Worm (Caenorhabditis elegans) whole organism, midembryonic: ENCODE data around the gene C54D10.13.
A peak's percentile ranks its signal among the peaks of the same experiment; 100 is the strongest.

Experiments
- T22C8.4 ChIP-seq: fragments of 200-800 bp; sonication (Bioruptor generic); IDR thresholded peaks from 2 replicates; pipeline ENCODE4 v1.3.6; 2022; ENCODE audit warnings: missing genetic modification characterization, missing compliant biosample characterization
- cog-1 ChIP-seq: sonication (generic microtip); optimal IDR thresholded peaks from 2 replicates; lab custom pipeline; 2016; ENCODE audit warnings: missing genetic modification characterization, missing compliant biosample characterization
- flt-1 ChIP-seq: fragments of 200-800 bp; sonication (Bioruptor generic); IDR thresholded peaks from 2 replicates; pipeline ENCODE4 v1.3.6; 2022; ENCODE audit warnings: missing genetic modification characterization, missing compliant biosample characterization
- klf-2 ChIP-seq: fragments of 200-800 bp; sonication (Bioruptor generic); conservative IDR thresholded peaks from 2 replicates; pipeline ENCODE4 v1.3.6; 2022; ENCODE audit warnings: missing genetic modification reagents, missing genetic modification characterization, missing compliant biosample characterization
- med-1 ChIP-seq: sonication (generic microtip); optimal IDR thresholded peaks from 2 replicates; lab custom pipeline; 2017; ENCODE audit warnings: missing genetic modification characterization, mild to moderate bottlenecking, missing compliant biosample characterization, antibody characterized with exemption, missing genetic modification reagents; ENCODE audit not compliant: insufficient read depth
- ref-1 ChIP-seq: fragments of 200-800 bp; sonication (Bioruptor generic); conservative IDR thresholded peaks from 2 replicates; pipeline ENCODE4 v1.3.6; 2022; ENCODE audit warnings: missing genetic modification reagents, missing genetic modification characterization, missing compliant biosample characterization
- tab-1 ChIP-seq: fragments of 200-800 bp; sonication (Bioruptor generic); IDR thresholded peaks from 2 replicates; pipeline ENCODE4 v1.3.6; 2022; ENCODE audit warnings: missing genetic modification characterization, missing compliant biosample characterization
- ztf-23 ChIP-seq: fragments of 200-800 bp; sonication (Bioruptor generic); IDR thresholded peaks from 2 replicates; pipeline ENCODE4 v1.3.6; 2022; ENCODE audit warnings: missing genetic modification reagents, missing genetic modification characterization, missing compliant biosample characterization
- ztf-29 ChIP-seq: fragments of 200-800 bp; sonication (Bioruptor generic); IDR thresholded peaks from 2 replicates; pipeline ENCODE4 v1.3.6; 2022; ENCODE audit warnings: missing genetic modification reagents, missing genetic modification characterization, missing compliant biosample characterization

Gene C54D10.13

DNA sequence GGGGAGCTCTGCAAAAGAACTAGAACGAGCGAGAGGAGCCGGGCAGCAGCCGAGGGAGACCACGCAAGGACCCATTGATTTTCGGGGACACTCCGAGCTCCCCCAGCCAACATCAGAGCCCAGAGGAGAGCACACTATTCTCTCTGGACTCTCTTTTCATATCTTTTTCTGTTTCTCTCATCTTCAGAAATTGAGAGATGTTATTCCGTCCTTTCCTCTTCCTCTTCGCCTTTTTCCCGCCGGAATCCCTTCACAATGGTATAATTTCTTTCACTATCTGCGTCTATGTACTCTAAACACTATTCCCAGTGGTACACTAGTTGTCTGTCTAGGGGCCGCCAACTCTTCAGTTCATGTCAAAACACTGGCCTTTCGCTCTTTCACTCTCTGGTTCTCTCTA, 33.3 kb upstream of the C54D10.13 start:
- TF ChIP-seq tab-1 (GFP tag; lab: Robert Waterston, UW) (no peak), cog-1 (tag; lab: Kevin White, UChicago) (peak; percentile 87), ref-1 (GFP tag; lab: Robert Waterston, UW) (no peak), T22C8.4 (GFP tag; lab: Robert Waterston, UW) (0 out of 2 replicates have a peak, but pooled peaks have one; percentile 23), klf-2 (GFP tag; lab: Robert Waterston, UW) (no peak), med-1 (GFP tag; lab: Kevin White, UChicago) (no peak), ztf-29 (GFP tag; lab: Robert Waterston, UW) (no peak), flt-1 (GFP tag; lab: Robert Waterston, UW) (no peak)

DNA sequence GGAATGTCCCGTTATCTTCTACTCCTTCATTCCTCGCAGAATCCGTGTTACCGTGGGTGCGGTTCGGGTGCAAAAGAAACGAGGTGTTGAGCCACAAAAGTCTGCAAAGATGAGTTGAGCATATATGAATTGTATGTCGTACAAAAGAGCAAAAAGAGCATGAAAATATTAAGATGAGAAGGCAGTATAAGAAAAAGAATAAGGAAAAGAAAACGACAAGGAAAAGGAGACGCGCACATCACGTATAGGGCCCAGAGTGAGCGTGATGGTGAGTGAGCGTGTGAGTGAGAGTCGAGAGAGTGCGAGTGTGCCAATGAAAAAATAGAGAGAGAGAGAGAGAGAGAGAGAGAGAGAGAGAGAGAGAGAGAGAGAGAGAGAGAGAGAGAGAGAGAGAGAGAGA, 30.8 kb upstream of the C54D10.13 start, which contains the start of gene egl-10:
egl-10 (minus strand) TSS at position 101 of the 400 bp plus-strand sequence.
- no peak for TF ChIP-seq flt-1 (GFP tag; lab: Robert Waterston, UW)
- no peak for TF ChIP-seq cog-1 (tag; lab: Kevin White, UChicago)
- TF ChIP-seq klf-2 (GFP tag; lab: Robert Waterston, UW) = no peak
- TF ChIP-seq med-1 (GFP tag; lab: Kevin White, UChicago) = no peak
- TF ChIP-seq ztf-23 (GFP tag; lab: Robert Waterston, UW) = no peak
- no peak for TF ChIP-seq ref-1 (GFP tag; lab: Robert Waterston, UW)
- TF ChIP-seq ztf-29 (GFP tag; lab: Robert Waterston, UW) = no peak

DNA sequence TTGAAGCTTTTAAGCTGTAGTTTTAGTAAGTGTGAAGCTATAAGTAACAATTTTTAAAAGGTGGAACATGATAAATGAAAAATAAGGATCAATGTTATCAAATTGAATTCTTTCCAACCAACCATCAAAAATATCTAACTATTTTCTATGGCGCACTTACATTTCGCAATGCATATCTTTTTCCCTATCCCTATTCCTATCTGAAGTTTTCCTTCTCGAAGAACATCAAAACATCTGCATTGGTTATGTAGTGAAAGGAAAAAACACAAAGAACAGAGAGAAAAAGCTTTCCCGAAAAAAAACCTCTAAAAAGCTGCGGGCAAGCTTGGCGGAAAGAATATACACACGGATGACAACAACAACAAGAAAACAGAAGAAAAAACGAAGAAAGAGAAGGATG, 28.5 kb upstream of the C54D10.13 start:
- TF ChIP-seq ztf-23 (GFP tag; lab: Robert Waterston, UW) (no peak), tab-1 (GFP tag; lab: Robert Waterston, UW) (no peak), klf-2 (GFP tag; lab: Robert Waterston, UW) (no peak), ref-1 (GFP tag; lab: Robert Waterston, UW) (no peak), T22C8.4 (GFP tag; lab: Robert Waterston, UW) (no peak), flt-1 (GFP tag; lab: Robert Waterston, UW) (no peak), ztf-29 (GFP tag; lab: Robert Waterston, UW) (no peak), cog-1 (tag; lab: Kevin White, UChicago) (no peak), med-1 (GFP tag; lab: Kevin White, UChicago) (no peak)

DNA sequence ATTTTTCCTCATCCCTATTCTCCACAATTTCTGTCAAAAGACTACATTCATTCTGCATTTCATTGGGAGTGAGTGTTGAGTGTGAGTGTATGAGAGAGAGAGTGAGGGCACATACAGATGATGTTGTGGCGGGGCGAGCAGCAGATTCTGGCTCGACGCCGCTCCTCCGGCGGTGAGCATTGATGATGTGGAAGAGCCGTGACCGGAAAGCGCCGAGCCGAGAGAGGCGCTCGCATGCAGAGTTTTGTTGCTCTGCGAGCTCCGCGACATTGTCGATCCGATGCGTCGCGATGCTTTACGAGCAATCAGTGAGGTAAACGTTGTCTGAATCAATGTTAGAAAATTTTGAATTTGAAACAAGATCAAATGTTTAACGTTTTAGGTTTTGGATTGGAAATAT, 23.6 kb upstream of the C54D10.13 start:
- TF ChIP-seq klf-2 (GFP tag; lab: Robert Waterston, UW) (no peak), flt-1 (GFP tag; lab: Robert Waterston, UW) (no peak), med-1 (GFP tag; lab: Kevin White, UChicago) (no peak), tab-1 (GFP tag; lab: Robert Waterston, UW) (no peak), ztf-29 (GFP tag; lab: Robert Waterston, UW) (no peak), T22C8.4 (GFP tag; lab: Robert Waterston, UW) (no peak), cog-1 (tag; lab: Kevin White, UChicago) (no peak), ztf-23 (GFP tag; lab: Robert Waterston, UW) (no peak), ref-1 (GFP tag; lab: Robert Waterston, UW) (no peak)

DNA sequence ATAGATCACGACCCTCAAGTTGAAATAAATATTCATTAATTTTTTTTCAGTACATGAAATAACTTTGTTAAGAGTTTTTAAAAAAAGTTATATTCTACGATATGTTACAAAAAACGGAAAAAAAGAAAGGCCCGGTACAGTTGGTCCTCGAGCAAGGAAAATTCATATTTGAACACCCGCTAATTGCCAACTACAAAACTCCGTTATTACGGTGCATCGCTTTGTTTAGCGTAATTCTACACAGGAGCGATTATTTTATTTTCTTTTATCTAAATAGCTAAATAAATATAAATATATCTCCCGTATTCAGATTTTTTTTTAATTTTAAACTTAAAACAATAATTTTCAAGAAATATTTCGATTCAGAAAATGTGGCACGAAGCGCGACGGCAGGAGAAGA, 18.4 kb upstream of the C54D10.13 start, which contains the start of gene F28C1.1:
F28C1.1 (plus strand) TSS at position 365 of the 400 bp plus-strand sequence.
- no peak for TF ChIP-seq tab-1 (GFP tag; lab: Robert Waterston, UW)
- no peak for TF ChIP-seq flt-1 (GFP tag; lab: Robert Waterston, UW)
- no peak for TF ChIP-seq klf-2 (GFP tag; lab: Robert Waterston, UW)
- no peak for TF ChIP-seq ref-1 (GFP tag; lab: Robert Waterston, UW)
- TF ChIP-seq cog-1 (tag; lab: Kevin White, UChicago) = no peak
- no peak for TF ChIP-seq T22C8.4 (GFP tag; lab: Robert Waterston, UW)
- TF ChIP-seq ztf-29 (GFP tag; lab: Robert Waterston, UW) = no peak
- no peak for TF ChIP-seq ztf-23 (GFP tag; lab: Robert Waterston, UW)
- TF ChIP-seq med-1 (GFP tag; lab: Kevin White, UChicago) = no peak

DNA sequence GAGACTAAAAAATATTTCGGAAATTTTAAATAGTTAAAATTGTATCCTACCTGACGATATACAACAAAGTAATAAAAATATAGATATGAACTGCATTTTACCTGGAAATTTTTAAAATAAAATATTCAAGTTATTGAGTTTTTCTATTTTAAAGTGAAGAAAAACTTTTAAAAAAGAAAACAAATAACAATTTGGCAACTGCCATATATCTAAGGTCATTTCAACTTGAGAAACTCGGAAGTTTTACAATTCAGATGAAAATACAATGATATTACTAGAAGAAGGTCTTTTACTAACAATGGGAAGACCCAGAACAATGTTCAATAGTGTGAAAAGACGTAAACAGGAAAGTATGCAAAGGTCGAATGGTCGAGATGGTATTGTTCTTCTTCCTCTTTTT, 17.8 kb upstream of the C54D10.13 start, which contains the start of gene C54D10.10:
C54D10.10 (minus strand) TSS at position 101 of the 400 bp plus-strand sequence.
- no peak for TF ChIP-seq klf-2 (GFP tag; lab: Robert Waterston, UW)
- no peak for TF ChIP-seq cog-1 (tag; lab: Kevin White, UChicago)
- no peak for TF ChIP-seq med-1 (GFP tag; lab: Kevin White, UChicago)
- TF ChIP-seq ztf-23 (GFP tag; lab: Robert Waterston, UW) = no peak
- no peak for TF ChIP-seq tab-1 (GFP tag; lab: Robert Waterston, UW)
- TF ChIP-seq ref-1 (GFP tag; lab: Robert Waterston, UW) = no peak
- no peak for TF ChIP-seq T22C8.4 (GFP tag; lab: Robert Waterston, UW)
- no peak for TF ChIP-seq flt-1 (GFP tag; lab: Robert Waterston, UW)
- TF ChIP-seq ztf-29 (GFP tag; lab: Robert Waterston, UW) = no peak

DNA sequence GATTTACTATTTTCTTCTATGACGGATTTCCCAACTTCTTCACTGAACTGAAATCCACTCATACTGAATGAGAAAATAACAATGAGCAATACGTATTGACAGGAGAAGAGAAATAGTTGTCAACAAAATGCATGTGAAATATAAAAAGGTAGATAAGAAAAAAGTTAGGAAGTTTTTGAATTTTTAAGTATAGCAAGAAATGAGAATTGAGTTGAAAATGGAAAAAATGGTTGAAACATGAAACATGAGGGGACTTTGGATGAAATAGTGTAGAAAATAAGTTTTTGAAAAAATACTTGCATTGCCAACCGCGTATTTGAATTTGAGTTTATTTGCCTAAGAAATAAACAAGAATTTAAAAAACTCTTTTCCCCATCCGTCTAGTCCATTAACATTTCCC, 14.8 kb upstream of the C54D10.13 start, which contains the start of the genes pals-38 and C54D10.9:
pals-38 (minus strand) TSS at position 101 of the 400 bp plus-strand sequence.
C54D10.9 (plus strand) TSS at position 259 of the 400 bp plus-strand sequence.
- TF ChIP-seq cog-1 (tag; lab: Kevin White, UChicago) = no peak
- TF ChIP-seq T22C8.4 (GFP tag; lab: Robert Waterston, UW) = no peak
- TF ChIP-seq med-1 (GFP tag; lab: Kevin White, UChicago) = no peak
- TF ChIP-seq ztf-29 (GFP tag; lab: Robert Waterston, UW) = no peak
- no peak for TF ChIP-seq ztf-23 (GFP tag; lab: Robert Waterston, UW)
- no peak for TF ChIP-seq flt-1 (GFP tag; lab: Robert Waterston, UW)
- TF ChIP-seq ref-1 (GFP tag; lab: Robert Waterston, UW) = no peak
- TF ChIP-seq tab-1 (GFP tag; lab: Robert Waterston, UW) = no peak
- no peak for TF ChIP-seq klf-2 (GFP tag; lab: Robert Waterston, UW)

DNA sequence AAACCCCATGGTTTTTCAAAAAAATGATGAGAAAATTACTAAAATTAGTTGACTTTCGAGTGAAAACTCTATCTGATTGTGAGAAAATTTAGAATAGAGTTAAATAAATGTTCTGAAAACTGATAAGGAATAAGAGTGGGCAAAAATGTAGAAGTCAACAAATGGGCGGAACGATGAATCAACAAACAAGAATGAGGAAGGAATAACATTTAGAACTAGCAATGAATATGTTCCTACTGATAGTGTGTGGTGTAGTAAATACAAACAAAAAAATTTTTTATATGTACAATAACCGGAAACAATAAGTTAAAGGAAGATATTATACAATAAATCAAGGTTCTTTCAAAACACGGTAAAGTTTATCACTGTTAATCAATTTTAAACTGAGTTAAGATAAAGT, 11.7 kb upstream of the C54D10.13 start, which contains the start of gene pals-39:
pals-39 (minus strand) TSS at position 101 of the 400 bp plus-strand sequence.
- TF ChIP-seq ztf-29 (GFP tag; lab: Robert Waterston, UW) = no peak
- TF ChIP-seq cog-1 (tag; lab: Kevin White, UChicago) = no peak
- TF ChIP-seq med-1 (GFP tag; lab: Kevin White, UChicago) = no peak
- TF ChIP-seq ref-1 (GFP tag; lab: Robert Waterston, UW) = no peak
- TF ChIP-seq T22C8.4 (GFP tag; lab: Robert Waterston, UW) = no peak
